Worm (Caenorhabditis elegans): ENCODE results near the gene F54B11.5.

The F54B11.5 gene

ce11 chrX:13578483-13578882 lies 17.4 kb downstream of the F54B11.5 start, which contains the start of gene F54B11.11:
Gene F54B11.11, plus strand, starts transcription at chrX:13578783.
- TF ChIP-seq F49E8.2 (tag; optimal IDR thresholded peaks at IDR 0.05; ENCODE audit: borderline replicate concordance) (no peak), ztf-7 (tag; optimal IDR thresholded peaks at IDR 0.05) (no peak), mdt-29 (GFP tag; IDR thresholded peaks at IDR 0.05) (no peak), saeg-2 (GFP tag; IDR thresholded peaks at IDR 0.05) (no peak), mxl-3 (GFP tag; optimal IDR thresholded peaks at IDR 0.05) (no peak), nhr-102 (tag; optimal IDR thresholded peaks at IDR 0.05) (no peak), hmg-1.1 (GFP tag; IDR thresholded peaks at IDR 0.05) (no peak), daf-12 (tag; optimal IDR thresholded peaks at IDR 0.05) (no peak), snpc-1.2 (GFP tag; IDR thresholded peaks at IDR 0.05) (no peak), fos-1 (tag; optimal IDR thresholded peaks at IDR 0.05) (no peak), vab-7 (GFP tag; IDR thresholded peaks at IDR 0.05) (no peak), set-16 (GFP tag; IDR thresholded peaks at IDR 0.05) (no peak), ceh-28 (tag; optimal IDR thresholded peaks at IDR 0.05) (no peak), ztf-11 (tag; optimal IDR thresholded peaks at IDR 0.05) (no peak), nhr-237 (tag; optimal IDR thresholded peaks at IDR 0.05) (no peak), mxl-2 (GFP tag; conservative IDR thresholded peaks at IDR 0.05) (no peak), gei-8 (GFP tag; optimal IDR thresholded peaks at IDR 0.05) (no peak), ceh-20 (GFP tag; IDR thresholded peaks at IDR 0.05) (no peak)

ce11 chrX:13574029-13574428 lies 21.8 kb downstream of the F54B11.5 start:
- TF ChIP-seq nhr-28 (tag; optimal IDR thresholded peaks at IDR 0.05), result no peak
- TF ChIP-seq nhr-111 (GFP tag; optimal IDR thresholded peaks at IDR 0.05), result no peak
- no peak for TF ChIP-seq nhr-77 (tag; optimal IDR thresholded peaks at IDR 0.05)
- no peak for TF ChIP-seq fos-1 (tag; optimal IDR thresholded peaks at IDR 0.05)
- no peak for TF ChIP-seq nhr-10 (tag; optimal IDR thresholded peaks at IDR 0.05)
- TF ChIP-seq ztf-11 (tag; optimal IDR thresholded peaks at IDR 0.05), result no peak
- TF ChIP-seq mxl-3 (GFP tag; optimal IDR thresholded peaks at IDR 0.05), result no peak
- no peak for TF ChIP-seq ceh-28 (tag; optimal IDR thresholded peaks at IDR 0.05)
- TF ChIP-seq attf-4 (tag; optimal IDR thresholded peaks at IDR 0.05), result no peak
- no peak for TF ChIP-seq ZK546.5 (tag; optimal IDR thresholded peaks at IDR 0.05)

- TF ChIP-seq nhr-28 (tag; optimal IDR thresholded peaks at IDR 0.05), result no peak
- TF ChIP-seq F37D6.2 (tag; optimal IDR thresholded peaks at IDR 0.05), result no peak
- TF ChIP-seq F49E8.2 (tag; optimal IDR thresholded peaks at IDR 0.05; ENCODE audit: borderline replicate concordance), result no peak
- TF ChIP-seq set-16 (GFP tag; IDR thresholded peaks at IDR 0.05), result no peak
- no peak for TF ChIP-seq daf-16 (GFP tag; optimal IDR thresholded peaks at IDR 0.05)
- TF ChIP-seq daf-16 (tag; optimal IDR thresholded peaks at IDR 0.05), result no peak
- TF ChIP-seq dve-1 (tag; optimal IDR thresholded peaks at IDR 0.05; ENCODE audit: insufficient read depth), result no peak
- no peak for TF ChIP-seq unc-39 (tag; optimal IDR thresholded peaks at IDR 0.05)
- no peak for TF ChIP-seq Y5F2A.4 (GFP tag; optimal IDR thresholded peaks at IDR 0.05)
- no peak for TF ChIP-seq nhr-102 (tag; optimal IDR thresholded peaks at IDR 0.05)
- TF ChIP-seq daf-19 (GFP tag; conservative IDR thresholded peaks at IDR 0.05), result no peak
- TF ChIP-seq T20F7.1 (GFP tag; optimal IDR thresholded peaks at IDR 0.05), result no peak
- no peak for TF ChIP-seq daf-8 (GFP tag; IDR thresholded peaks at IDR 0.05)
- TF ChIP-seq zip-2 (tag; optimal IDR thresholded peaks at IDR 0.05), result no peak
- no peak for TF ChIP-seq unc-130 (GFP tag; optimal IDR thresholded peaks at IDR 0.05)
These were observed 26.0 kb downstream of the F54B11.5 start, which contains the start of gene R01E6.7 for ce11 chrX:13569854-13570253. Gene R01E6.7, minus strand, starts transcription at chrX:13569954.

- TF ChIP-seq egl-43 (GFP tag; IDR thresholded peaks at IDR 0.05) (no peak), lin-38 (GFP tag; IDR thresholded peaks at IDR 0.05) (no peak), ceh-44 (GFP tag; IDR thresholded peaks at IDR 0.05) (no peak), gei-8 (GFP tag; optimal IDR thresholded peaks at IDR 0.05) (no peak), fkh-10 (GFP tag; optimal IDR thresholded peaks at IDR 0.05) (no peak), lir-3 (tag; optimal IDR thresholded peaks at IDR 0.05) (no peak), ctbp-1 (GFP tag; IDR thresholded peaks at IDR 0.05) (no peak), Y105C5A.15 (GFP tag; IDR thresholded peaks at IDR 0.05) (no peak), ztf-11 (tag; optimal IDR thresholded peaks at IDR 0.05) (no peak), zip-11 (GFP tag; IDR thresholded peaks at IDR 0.05) (no peak), ztf-7 (tag; optimal IDR thresholded peaks at IDR 0.05) (no peak), mdt-29 (GFP tag; IDR thresholded peaks at IDR 0.05) (no peak), zfp-3 (GFP tag; conservative IDR thresholded peaks at IDR 0.05) (no peak), attf-4 (tag; optimal IDR thresholded peaks at IDR 0.05) (no peak)
These were observed 29.4 kb downstream of the F54B11.5 start, which contains the start of gene R01E6.2 for ce11 chrX:13566436-13566835. Gene R01E6.2, minus strand, starts transcription at chrX:13566536.
